Fruit fly (Drosophila melanogaster): Measurements from ENCODE around the gene CG42728.

dm6 chr3L:15516956-15517355 is 11.0 kb downstream of the CG42728 start, which contains the start of gene CG13454:
- TF ChIP-seq psq (optimal IDR thresholded peaks at IDR 0.05) (no peak), ttk (optimal IDR thresholded peaks at IDR 0.05) (no peak)
